Worm (Caenorhabditis elegans) whole organism, L3 larva: ENCODE measurements around the gene T23B5.4.
"Not testable (repeated sequence)": the region's sequence is repeated elsewhere in the genome, so short reads cannot be mapped to it uniquely, and the experiment has no call there.

Source experiments
- R02D3.7 ChIP-seq: fragments of 150-350 bp; optimal IDR thresholded peaks from 2 replicates; lab custom pipeline; 2014; ENCODE audit warnings: missing biosample characterization, missing genetic modification characterization
- ZK546.5 ChIP-seq: sonication (generic microtip); optimal IDR thresholded peaks from 2 replicates; lab custom pipeline; 2017; ENCODE audit warnings: missing biosample characterization, missing genetic modification characterization
- aly-2 ChIP-seq: fragments of 150-350 bp; optimal IDR thresholded peaks from 2 replicates; lab custom pipeline; 2014; ENCODE audit warnings: missing biosample characterization, missing genetic modification characterization
- ama-1 ChIP-seq: fragments of 150-350 bp; optimal IDR thresholded peaks from 2 replicates; lab custom pipeline; 2018
- ceh-9 ChIP-seq: sonication (generic microtip); optimal IDR thresholded peaks from 2 replicates; lab custom pipeline; 2018; ENCODE audit warnings: missing biosample characterization, missing genetic modification characterization
- egl-27 ChIP-seq: sonication (generic microtip); optimal IDR thresholded peaks from 4 replicates; lab custom pipeline; 2017; ENCODE audit warnings: missing biosample characterization, missing genetic modification reagents, missing genetic modification characterization
- elt-1 ChIP-seq: fragments of 150-350 bp; optimal IDR thresholded peaks from 2 replicates; lab custom pipeline; 2014; ENCODE audit warnings: missing biosample characterization, missing genetic modification characterization
- elt-3 ChIP-seq, 3 experiments: fragments of 150-350 bp in 1 of 3; sonication (generic microtip) in 2 of 3; optimal IDR thresholded peaks; 2 replicates in 2 of 3; 4 replicates in 1 of 3; lab custom pipeline; 2014 to 2017; ENCODE audit warnings: missing biosample characterization in 3 of 3, missing genetic modification characterization in 3 of 3
- eor-1 ChIP-seq, 2 experiments: fragments of 150-350 bp; optimal IDR thresholded peaks; 2 replicates each; lab custom pipeline; 2014 to 2018; ENCODE audit warnings: missing biosample characterization in 2 of 2, missing genetic modification characterization in 2 of 2
- fkh-10 ChIP-seq: sonication (generic microtip); optimal IDR thresholded peaks from 2 replicates; lab custom pipeline; 2017; ENCODE audit warnings: missing biosample characterization, missing genetic modification reagents, missing genetic modification characterization
- fkh-2 ChIP-seq: fragments of 150-350 bp; optimal IDR thresholded peaks from 2 replicates; lab custom pipeline; 2014; ENCODE audit warnings: missing biosample characterization, missing genetic modification reagents, missing genetic modification characterization
- hmg-11 ChIP-seq: sonication (generic microtip); optimal IDR thresholded peaks from 2 replicates; lab custom pipeline; 2016; ENCODE audit warnings: missing genetic modification characterization, missing compliant biosample characterization
- jun-1 ChIP-seq: fragments of 150-350 bp; optimal IDR thresholded peaks from 2 replicates; lab custom pipeline; 2014; ENCODE audit warnings: missing biosample characterization, missing genetic modification reagents, missing genetic modification characterization
- lin-15B ChIP-seq: fragments of 150-350 bp; optimal IDR thresholded peaks from 2 replicates; lab custom pipeline; 2014; ENCODE audit warnings: missing biosample characterization, missing genetic modification characterization
- lin-39 ChIP-seq: fragments of 150-350 bp; optimal IDR thresholded peaks from 2 replicates; lab custom pipeline; 2018; ENCODE audit warnings: missing biosample characterization, missing genetic modification reagents, missing genetic modification characterization
- lsy-12 ChIP-seq: sonication (generic microtip); optimal IDR thresholded peaks from 2 replicates; lab custom pipeline; 2016; ENCODE audit warnings: mild to moderate bottlenecking, missing genetic modification characterization, missing compliant biosample characterization
- mml-1 ChIP-seq: fragments of 150-350 bp; sonication (generic microtip); optimal IDR thresholded peaks from 3 replicates; lab custom pipeline; 2014; ENCODE audit warnings: missing biosample characterization, missing genetic modification characterization
- nfya-1 ChIP-seq: sonication (generic microtip); optimal IDR thresholded peaks from 2 replicates; lab custom pipeline; 2017; ENCODE audit warnings: missing genetic modification characterization, mild to moderate bottlenecking, missing compliant biosample characterization, antibody characterized with exemption, moderate library complexity; ENCODE audit not compliant: insufficient read depth
- nhr-12 ChIP-seq: fragments of 150-350 bp; optimal IDR thresholded peaks from 2 replicates; lab custom pipeline; 2014; ENCODE audit warnings: missing biosample characterization, missing genetic modification characterization
- nhr-23 ChIP-seq: fragments of 150-350 bp; optimal IDR thresholded peaks from 2 replicates; lab custom pipeline; 2014; ENCODE audit warnings: missing biosample characterization, missing genetic modification reagents, missing genetic modification characterization
- nhr-237 ChIP-seq: fragments of 150-350 bp; optimal IDR thresholded peaks from 2 replicates; lab custom pipeline; 2014; ENCODE audit warnings: missing biosample characterization, missing genetic modification characterization
- nhr-28 ChIP-seq: fragments of 150-350 bp; optimal IDR thresholded peaks from 2 replicates; lab custom pipeline; 2014; ENCODE audit warnings: missing biosample characterization, missing genetic modification characterization
- nhr-43 ChIP-seq: sonication (generic microtip); optimal IDR thresholded peaks from 2 replicates; lab custom pipeline; 2016; ENCODE audit warnings: mild to moderate bottlenecking, missing genetic modification characterization, missing compliant biosample characterization; ENCODE audit not compliant: poor library complexity, severe bottlenecking
- nhr-76 ChIP-seq: fragments of 150-350 bp; sonication (generic microtip); optimal IDR thresholded peaks from 5 replicates; lab custom pipeline; 2014; ENCODE audit warnings: missing biosample characterization, missing genetic modification characterization
- nhr-77 ChIP-seq: fragments of 150-350 bp; optimal IDR thresholded peaks from 2 replicates; lab custom pipeline; 2014; ENCODE audit warnings: missing biosample characterization, missing genetic modification characterization
- snpc-4 ChIP-seq: fragments of 150-350 bp; optimal IDR thresholded peaks from 2 replicates; lab custom pipeline; 2014; ENCODE audit warnings: missing biosample characterization, missing genetic modification characterization
- ztf-4 ChIP-seq: fragments of 150-350 bp; optimal IDR thresholded peaks from 2 replicates; lab custom pipeline; 2014; ENCODE audit warnings: missing biosample characterization, missing genetic modification characterization

The T23B5.4 gene

DNA sequence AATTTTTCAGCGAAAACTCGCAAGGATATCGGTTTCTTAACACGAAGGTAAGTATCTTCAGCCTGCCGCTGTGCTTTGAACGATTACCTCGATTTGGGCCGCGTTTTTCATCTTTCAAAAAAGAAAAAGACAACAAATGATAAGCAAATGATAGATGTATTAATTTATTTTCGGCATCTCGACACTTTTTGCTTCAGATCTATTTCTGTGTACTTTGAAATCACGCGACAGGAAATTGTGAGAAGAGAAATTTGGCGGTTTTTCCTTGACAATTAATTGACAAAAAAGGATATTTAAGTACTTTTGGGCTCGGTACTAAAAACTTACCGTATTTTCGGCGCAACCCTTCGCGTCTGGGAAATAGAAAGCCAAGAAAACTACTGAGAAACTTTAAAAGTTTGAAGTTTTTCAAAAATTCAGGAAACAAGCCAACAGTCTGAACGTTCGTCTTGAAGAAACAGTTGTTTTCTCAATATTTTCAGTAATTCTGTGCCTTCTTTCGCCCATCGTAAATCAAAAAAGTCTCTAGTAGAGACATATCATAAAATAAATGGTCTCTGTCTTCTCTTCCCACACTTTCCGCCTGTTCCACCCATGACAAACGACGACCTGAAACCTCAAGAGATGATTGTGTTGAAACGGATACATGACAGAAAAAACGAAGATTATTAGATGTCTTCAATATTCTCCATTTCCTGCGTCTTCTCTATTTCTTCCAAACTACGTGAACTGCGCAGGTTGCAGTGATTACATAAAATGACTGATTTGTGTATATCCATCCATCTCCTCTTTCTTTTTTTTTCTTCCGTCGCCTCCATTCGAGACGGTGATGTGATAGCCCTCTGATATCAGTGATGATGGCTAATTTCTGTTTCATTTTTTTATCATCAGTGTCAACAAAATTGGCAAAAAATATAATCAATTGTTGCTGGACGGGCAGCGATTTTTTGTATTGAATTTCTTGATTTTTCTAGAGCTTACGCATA, 33.6 kb upstream of the T23B5.4 start:
- TF ChIP-seq nhr-77 (tag; lab: Kevin White, UChicago): no peak
- no peak for TF ChIP-seq aly-2 (tag; lab: Kevin White, UChicago)
- TF ChIP-seq egl-27: no peak
- TF ChIP-seq nhr-23 (tag; lab: Kevin White, UChicago): peak; percentile 14

DNA sequence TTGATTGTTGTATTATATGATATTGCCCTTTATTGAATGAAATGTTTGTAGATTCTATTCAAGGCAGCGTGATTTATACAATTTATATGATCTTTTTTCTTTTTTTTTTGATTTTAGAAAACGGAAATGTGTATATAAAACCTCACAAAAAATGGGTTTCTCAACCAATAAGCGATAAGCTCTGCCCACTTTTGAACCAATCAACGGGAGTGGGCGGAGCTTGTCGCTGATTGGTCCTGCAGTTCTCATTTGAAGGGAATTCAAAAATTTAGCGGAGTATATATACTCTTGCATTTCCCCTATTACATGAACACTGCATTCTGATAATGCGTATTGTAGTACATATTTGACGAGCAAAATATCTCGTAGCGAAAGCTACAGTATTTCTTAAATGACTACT, 24.2 kb upstream of the T23B5.4 start:
- TF ChIP-seq mml-1 (tag; lab: Kevin White, UChicago) (no peak), fkh-2 (tag; lab: Kevin White, UChicago) (no peak), elt-3 (tag; optimal IDR thresholded peaks at IDR 0.05; lab: Kevin White, UChicago) (no peak), nhr-237 (tag; lab: Kevin White, UChicago) (no peak), hmg-11 (tag; lab: Kevin White, UChicago) (no peak), nfya-1 (tag; lab: Kevin White, UChicago) (peak; percentile 92)

DNA sequence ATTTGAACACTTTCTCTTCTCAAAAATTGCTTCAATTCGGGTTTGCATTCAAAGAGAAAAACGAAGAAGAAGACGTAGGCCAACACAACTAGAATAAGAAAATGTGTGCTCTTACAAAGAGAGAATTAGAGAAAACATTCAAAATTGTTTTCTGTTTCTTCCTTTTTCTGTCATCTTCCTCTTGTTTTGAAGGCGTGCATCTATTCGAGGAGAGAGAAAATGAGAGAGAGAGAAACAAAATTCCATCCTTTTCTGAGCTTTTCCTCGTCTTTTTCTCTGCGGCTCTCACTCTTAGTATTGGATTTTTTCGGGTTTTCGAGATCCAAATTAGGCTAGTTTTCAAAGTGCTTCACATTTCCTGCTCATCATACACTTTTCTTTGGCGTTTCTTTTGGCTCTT, 23.2 kb upstream of the T23B5.4 start:
- TF ChIP-seq snpc-4 (peak; percentile 10), lin-15B (tag; lab: Kevin White, UChicago) (peak; percentile 62), nfya-1 (tag; lab: Kevin White, UChicago) (peak; percentile 73), mml-1 (tag; lab: Kevin White, UChicago) (no peak), fkh-10 (GFP tag; lab: Kevin White, UChicago) (peak; percentile 92), nhr-77 (tag; lab: Kevin White, UChicago) (no peak), hmg-11 (tag; lab: Kevin White, UChicago) (peak; percentile 41), eor-1 (tag; optimal IDR thresholded peaks at IDR 0.05; lab: Kevin White, UChicago) (no peak), nhr-28 (no peak), lin-39 (tag; lab: Kevin White, UChicago) (peak; percentile 1)
- TF ChIP-seq, all 47 proteins: peak for 6

DNA sequence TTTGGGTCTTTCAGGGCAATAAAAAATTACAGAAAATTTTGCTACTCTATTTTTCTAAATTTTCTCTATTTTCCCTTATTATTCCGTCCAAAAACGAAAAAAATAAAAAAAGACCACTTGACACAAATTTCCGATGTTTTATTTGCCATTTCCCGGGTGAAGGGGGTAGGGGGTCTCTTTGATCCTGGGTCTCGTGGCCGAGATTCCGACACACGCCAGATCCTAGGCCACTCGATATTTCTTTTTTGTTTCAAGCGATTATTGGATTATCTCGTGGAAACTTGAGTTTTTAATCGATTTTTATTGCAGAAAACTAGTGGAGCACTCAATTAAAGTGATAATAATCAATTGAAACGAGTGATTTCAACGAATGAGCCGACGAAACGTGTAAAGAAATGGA, 21.7 kb upstream of the T23B5.4 start, which contains the start of the genes wdfy-3 and C26H9A.4:
wdfy-3 (plus strand) TSS at position 308 of the 400 bp plus-strand sequence.
C26H9A.4 (plus strand) TSS at position 317 of the 400 bp plus-strand sequence.
- TF ChIP-seq lin-15B (tag; lab: Kevin White, UChicago) (peak; percentile 35), hmg-11 (tag; lab: Kevin White, UChicago) (peak; percentile 45), snpc-4 (peak; percentile 3), nfya-1 (tag; lab: Kevin White, UChicago) (peak; percentile 11), nhr-77 (tag; lab: Kevin White, UChicago) (no peak)

DNA sequence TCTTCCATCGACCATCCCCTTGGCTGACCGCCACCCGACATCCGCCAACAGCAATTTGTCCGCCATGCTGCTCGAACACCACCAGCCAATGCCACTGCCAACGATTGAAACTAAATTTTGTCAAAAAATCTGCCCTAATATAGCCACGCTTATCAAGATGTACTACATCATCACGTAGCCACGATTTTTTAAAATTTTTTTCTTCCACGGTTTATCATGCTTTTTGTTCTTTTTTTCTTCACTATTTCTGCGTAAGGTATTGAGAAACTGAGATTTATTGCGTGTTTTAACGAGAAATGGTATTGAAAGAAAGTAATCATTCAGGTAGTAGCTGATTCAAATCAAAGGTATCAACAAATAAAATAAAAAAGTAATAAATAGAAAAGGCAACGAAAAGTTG, 2.3 kb downstream of the T23B5.4 start, which contains the start of gene T23B5.6:
T23B5.6 (minus strand) TSS at position 101 of the 400 bp plus-strand sequence.
- not testable (repeated sequence) for TF ChIP-seq elt-3 (tag; optimal IDR thresholded peaks at IDR 0.05; lab: Kevin White, UChicago); nhr-76 (tag; lab: Kevin White, UChicago); hmg-11 (tag; lab: Kevin White, UChicago)

DNA sequence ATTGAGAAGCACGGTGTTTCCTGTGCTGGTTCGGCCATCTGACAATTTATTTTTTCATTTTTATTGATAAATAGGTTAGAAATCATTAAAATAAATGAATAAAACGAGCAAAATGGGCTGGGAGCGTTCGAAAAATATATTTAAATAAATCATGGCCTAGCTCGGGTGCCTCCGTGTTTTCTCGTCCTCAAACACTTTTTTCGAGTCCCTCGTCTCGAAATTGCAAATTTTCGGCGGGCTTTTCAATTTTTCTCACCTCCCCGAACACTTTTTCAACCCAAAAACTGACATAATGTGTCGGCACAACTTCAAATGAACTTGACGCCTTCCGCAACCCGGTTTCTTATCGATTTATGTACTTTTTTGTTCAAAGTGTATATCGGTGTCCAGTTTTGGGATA, 9.5 kb downstream of the T23B5.4 start, which contains the start of gene prmt-9:
prmt-9 (minus strand) TSS at position 38 of the 400 bp plus-strand sequence.
- TF ChIP-seq ztf-4 (tag; lab: Kevin White, UChicago) (no peak), elt-1 (tag; lab: Kevin White, UChicago) (no peak), nhr-23 (tag; lab: Kevin White, UChicago) (no peak), fkh-10 (GFP tag; lab: Kevin White, UChicago) (no peak), lin-39 (tag; lab: Kevin White, UChicago) (peak; percentile 36), lsy-12 (tag; lab: Kevin White, UChicago) (no peak), ceh-9 (no peak), nfya-1 (tag; lab: Kevin White, UChicago) (peak; percentile 36), nhr-77 (tag; lab: Kevin White, UChicago) (no peak), R02D3.7 (no peak), lin-15B (tag; lab: Kevin White, UChicago) (peak; percentile 54), nhr-12 (tag; lab: Kevin White, UChicago) (no peak), nhr-43 (tag; lab: Kevin White, UChicago) (no peak), ZK546.5 (tag; lab: Kevin White, UChicago) (no peak), jun-1 (tag; lab: Kevin White, UChicago) (no peak), ama-1 (lab: Kevin White, UChicago) (no peak)
